Worm (Caenorhabditis elegans): ENCODE measurements around the gene F31E8.5.

ce11 chrII:6816324-6816723 is 9.3 kb upstream of the F31E8.5 start:
- TF ChIP-seq fax-1 (tag; optimal IDR thresholded peaks at IDR 0.05), result no peak
- no peak for TF ChIP-seq fkh-10 (GFP tag; optimal IDR thresholded peaks at IDR 0.05)
- TF ChIP-seq pag-3 (tag; optimal IDR thresholded peaks at IDR 0.05; ENCODE audit: borderline replicate concordance), result no peak
- no peak for TF ChIP-seq syd-9 (tag; optimal IDR thresholded peaks at IDR 0.05)
- no peak for TF ChIP-seq ceh-45 (GFP tag; IDR thresholded peaks at IDR 0.05)
- TF ChIP-seq K09A11.1 (tag; optimal IDR thresholded peaks at IDR 0.05; ENCODE audit: insufficient read depth), result no peak
- TF ChIP-seq sox-4 (tag; optimal IDR thresholded peaks at IDR 0.05), result no peak
- no peak for TF ChIP-seq ceh-34 (tag; optimal IDR thresholded peaks at IDR 0.05)
- no peak for TF ChIP-seq unc-55 (GFP tag; optimal IDR thresholded peaks at IDR 0.05)
- TF ChIP-seq odd-2 (tag; optimal IDR thresholded peaks at IDR 0.05), result no peak
